Fruit fly (Drosophila melanogaster): ENCODE data around the gene Dsk.

Dsk gene

dm6 chr3R:4229137-4229764 lies 39.2 kb upstream of the Dsk start, which contains the start of gene DhpD (continued):
- TF ChIP-seq CG11696 (GFP tag; IDR thresholded peaks at IDR 0.05), result no peak
- TF ChIP-seq Hr51 (GFP tag; optimal IDR thresholded peaks at IDR 0.05), result peak; percentile 28 to 65
- peak; percentile 6 for TF ChIP-seq CG8089 (GFP tag; optimal IDR thresholded peaks at IDR 0.05)
- peak; percentile 46; the same call in 1 of the 2 replicates for TF ChIP-seq al (GFP tag; IDR thresholded peaks at IDR 0.05)
- no peak for TF ChIP-seq gt (GFP tag; IDR thresholded peaks at IDR 0.05)
- TF ChIP-seq CG10274 (GFP tag; optimal IDR thresholded peaks at IDR 0.05), result no peak
- TF ChIP-seq HmgZ (tag; optimal IDR thresholded peaks at IDR 0.05), result peak; percentile 80
- TF ChIP-seq az2 (GFP tag; optimal IDR thresholded peaks at IDR 0.05), result peak; percentile 73
- TF ChIP-seq CG4360 (GFP tag; IDR thresholded peaks at IDR 0.05), result no peak
- TF ChIP-seq Lhr (GFP tag; optimal IDR thresholded peaks at IDR 0.05), result peak; percentile 4
- no peak for TF ChIP-seq Hr78 (GFP tag; optimal IDR thresholded peaks at IDR 0.05)
- peak; percentile 55 for TF ChIP-seq fd3F (GFP tag; optimal IDR thresholded peaks at IDR 0.05)
- TF ChIP-seq slp2 (GFP tag; optimal IDR thresholded peaks at IDR 0.05), result no peak
- peak; percentile 75 for TF ChIP-seq grau (tag; optimal IDR thresholded peaks at IDR 0.05)
- peak; percentile 42 for TF ChIP-seq CG18619 (GFP tag; optimal IDR thresholded peaks at IDR 0.05)
- peak; percentile 53 for TF ChIP-seq Fer2 (tag; optimal IDR thresholded peaks at IDR 0.05)
- TF ChIP-seq salm (tag; optimal IDR thresholded peaks at IDR 0.05), result no peak
- TF ChIP-seq CG15269 (tag; optimal IDR thresholded peaks at IDR 0.05), result peak; percentile 75
- no peak for TF ChIP-seq eyg (GFP tag; optimal IDR thresholded peaks at IDR 0.05)
- TF ChIP-seq pnt (GFP tag; optimal IDR thresholded peaks at IDR 0.05), result peak; percentile 14
- peak; percentile 75 for TF ChIP-seq CG9817 (tag; optimal IDR thresholded peaks at IDR 0.05)
- TF ChIP-seq zen (tag; optimal IDR thresholded peaks at IDR 0.05), result peak; percentile 66
- peak; percentile 27 for TF ChIP-seq Six4 (GFP tag; optimal IDR thresholded peaks at IDR 0.05)
- TF ChIP-seq sisA (GFP tag; IDR thresholded peaks at IDR 0.05), result peak; percentile 69
- no peak for TF ChIP-seq Jarid2 (GFP tag; optimal IDR thresholded peaks at IDR 0.05)
- no peak for TF ChIP-seq insv (GFP tag; optimal IDR thresholded peaks at IDR 0.05)
- no peak for TF ChIP-seq NC2β (GFP tag; optimal IDR thresholded peaks at IDR 0.05)
- TF ChIP-seq CG18476 (GFP tag; optimal IDR thresholded peaks at IDR 0.05), result peak; percentile 50
- peak; percentile 29 for TF ChIP-seq CG4617 (GFP tag; optimal IDR thresholded peaks at IDR 0.05; ENCODE audit: borderline replicate concordance)
- peak; percentile 44 for TF ChIP-seq CG6765 (GFP tag; optimal IDR thresholded peaks at IDR 0.05)
- 0 out of 2 replicates have a peak, but pooled peaks have one; percentile 56 for TF ChIP-seq Taf1 (GFP tag; IDR thresholded peaks at IDR 0.05)
- no peak for TF ChIP-seq da (GFP tag; optimal IDR thresholded peaks at IDR 0.05)
- TF ChIP-seq nau (GFP tag; optimal IDR thresholded peaks at IDR 0.05), result no peak
- peak; percentile 43 for TF ChIP-seq CG18011 (GFP tag; optimal IDR thresholded peaks at IDR 0.05)
- peak; percentile 86 for TF ChIP-seq slbo (GFP tag; IDR thresholded peaks at IDR 0.05)
- no peak for TF ChIP-seq en (GFP tag; optimal IDR thresholded peaks at IDR 0.05)
- TF ChIP-seq CG18262 (tag; optimal IDR thresholded peaks at IDR 0.05), result peak; percentile 68
- TF ChIP-seq cg (GFP tag; optimal IDR thresholded peaks at IDR 0.05), result no peak
- peak; percentile 47 for TF ChIP-seq CG10267 (tag; optimal IDR thresholded peaks at IDR 0.05)
- no peak for TF ChIP-seq Lim3 (GFP tag; IDR thresholded peaks at IDR 0.05)
- TF ChIP-seq CG7987 (GFP tag; optimal IDR thresholded peaks at IDR 0.05), result peak; percentile 66
- peak; percentile 15 for TF ChIP-seq pita (GFP tag; optimal IDR thresholded peaks at IDR 0.05)
- peak; percentile 39 for TF ChIP-seq CG4854 (GFP tag; optimal IDR thresholded peaks at IDR 0.05)
- no peak for TF ChIP-seq CG14050 (GFP tag; IDR thresholded peaks at IDR 0.05)
- peak; percentile 58 for TF ChIP-seq CG16779 (GFP tag; IDR thresholded peaks at IDR 0.05)
- TF ChIP-seq tio (GFP tag; optimal IDR thresholded peaks at IDR 0.05), result peak; percentile 49
- peak; percentile 75 for TF ChIP-seq CG30403 (GFP tag; optimal IDR thresholded peaks at IDR 0.05)
- TF ChIP-seq CG6854 (GFP tag; optimal IDR thresholded peaks at IDR 0.05), result peak; percentile 24
- peak; percentile 81 for TF ChIP-seq phol (tag; optimal IDR thresholded peaks at IDR 0.05)

All from whole organism, embryonic.